Fruit fly (Drosophila melanogaster): ENCODE results near the gene SPR.

- TF ChIP-seq dsx (GFP tag; optimal IDR thresholded peaks at IDR 0.05; ENCODE audit: poor library complexity, severe bottlenecking) (no peak), Eip78C (GFP tag) (no peak), Gug (GFP tag; IDR thresholded peaks at IDR 0.05) (no peak)
These were observed 50.3 kb downstream of the SPR start for dm6 chrX:5496727-5497126.
